Fruit fly (Drosophila melanogaster) whole organism, embryonic: ENCODE data around the gene Cyp4g15.

Experiments
- Adf1 ChIP-seq: fragments of 200-800 bp; sonication (Bioruptor generic); IDR thresholded peaks from 2 replicates; pipeline ENCODE4 v1.3.6; 2022; ENCODE audit warnings: missing biosample characterization, missing genetic modification characterization
- Antp ChIP-seq: fragments of 200-800 bp; sonication (Bioruptor generic); optimal IDR thresholded peaks from 3 replicates; lab custom pipeline; 2016; ENCODE audit warnings: missing biosample characterization, missing genetic modification characterization
- Asciz ChIP-seq: fragments of 200-800 bp; sonication (Bioruptor generic); optimal IDR thresholded peaks from 2 replicates; lab custom pipeline; 2017; ENCODE audit warnings: missing biosample characterization, mild to moderate bottlenecking, missing genetic modification characterization, missing genetic modification reagents
- Blimp-1 ChIP-seq: fragments of 200-800 bp; sonication (Bioruptor generic); optimal IDR thresholded peaks from 3 replicates; lab custom pipeline; 2018; ENCODE audit warnings: missing biosample characterization, missing genetic modification characterization, mild to moderate bottlenecking, moderate library complexity, missing genetic modification reagents
- CG10267 ChIP-seq: fragments of 200-800 bp; sonication (Bioruptor generic); optimal IDR thresholded peaks from 2 replicates; lab custom pipeline; 2018; ENCODE audit warnings: missing biosample characterization, mild to moderate bottlenecking, missing genetic modification characterization, moderate library complexity
- CG10274 ChIP-seq: fragments of 200-800 bp; sonication (Bioruptor generic); optimal IDR thresholded peaks from 3 replicates; lab custom pipeline; 2017; ENCODE audit warnings: missing biosample characterization, mild to moderate bottlenecking, missing genetic modification characterization
- CG12659 ChIP-seq: fragments of 200-800 bp; sonication (Bioruptor generic); optimal IDR thresholded peaks from 3 replicates; lab custom pipeline; 2017; ENCODE audit warnings: mild to moderate bottlenecking, missing biosample characterization, missing genetic modification reagents, missing genetic modification characterization
- CG14965 ChIP-seq: fragments of 200-800 bp; sonication (Bioruptor generic); optimal IDR thresholded peaks from 2 replicates; lab custom pipeline; 2016; ENCODE audit warnings: missing biosample characterization, missing genetic modification characterization, borderline replicate concordance
- CG15601 ChIP-seq: fragments of 200-800 bp; sonication (Bioruptor generic); optimal IDR thresholded peaks from 3 replicates; lab custom pipeline; 2019; ENCODE audit warnings: missing biosample characterization, mild to moderate bottlenecking, missing genetic modification characterization, moderate library complexity
- CG16863 ChIP-seq: fragments of 200-800 bp; sonication (Bioruptor generic); optimal IDR thresholded peaks from 3 replicates; lab custom pipeline; 2016; ENCODE audit warnings: missing biosample characterization, missing genetic modification characterization
- CG17186 ChIP-seq: fragments of 200-800 bp; sonication (Bioruptor generic); optimal IDR thresholded peaks from 3 replicates; lab custom pipeline; 2017; ENCODE audit warnings: missing biosample characterization, missing genetic modification reagents, missing genetic modification characterization
- CG17802 ChIP-seq: fragments of 200-800 bp; sonication (Bioruptor generic); optimal IDR thresholded peaks from 2 replicates; lab custom pipeline; 2018; ENCODE audit warnings: missing biosample characterization, mild to moderate bottlenecking, missing genetic modification characterization, moderate library complexity
- CG17829 ChIP-seq: fragments of 200-800 bp; optimal IDR thresholded peaks from 2 replicates; lab custom pipeline; 2019; ENCODE audit warnings: missing biosample characterization, mild to moderate bottlenecking, missing genetic modification characterization, moderate library complexity
- CG18011 ChIP-seq: fragments of 200-800 bp; sonication (Bioruptor generic); optimal IDR thresholded peaks from 2 replicates; lab custom pipeline; 2017; ENCODE audit warnings: missing biosample characterization, missing genetic modification characterization, mild to moderate bottlenecking, moderate library complexity, missing genotype
- CG2202 ChIP-seq: fragments of 200-800 bp; sonication (Bioruptor generic); optimal IDR thresholded peaks from 2 replicates; lab custom pipeline; 2018; ENCODE audit warnings: missing biosample characterization, mild to moderate bottlenecking, missing genetic modification characterization
- CG2712 ChIP-seq: fragments of 200-800 bp; optimal IDR thresholded peaks from 3 replicates; lab custom pipeline; 2019; ENCODE audit warnings: missing biosample characterization, mild to moderate bottlenecking, missing genetic modification characterization, moderate library complexity
- CG2889 ChIP-seq: fragments of 200-800 bp; sonication (Bioruptor generic); IDR thresholded peaks from 3 replicates; pipeline ENCODE4 v1.3.6; 2022; ENCODE audit warnings: missing biosample characterization, missing genetic modification characterization
- CG3838 ChIP-seq: fragments of 200-800 bp; sonication (Bioruptor generic); optimal IDR thresholded peaks from 3 replicates; lab custom pipeline; 2016; ENCODE audit warnings: missing biosample characterization, missing genetic modification characterization
- CG6272 ChIP-seq: fragments of 200-800 bp; sonication (Bioruptor generic); IDR thresholded peaks from 2 replicates; pipeline ENCODE4 v1.3.6; 2022; ENCODE audit warnings: missing biosample characterization, missing genetic modification characterization
- CG7372 ChIP-seq: fragments of 200-800 bp; sonication (Bioruptor generic); IDR thresholded peaks from 2 replicates; pipeline ENCODE4 v1.3.6; 2022; ENCODE audit warnings: missing biosample characterization, missing genetic modification characterization
- CG8359 ChIP-seq: fragments of 200-800 bp; sonication (Bioruptor generic); optimal IDR thresholded peaks from 2 replicates; lab custom pipeline; 2017; ENCODE audit warnings: missing biosample characterization, mild to moderate bottlenecking, missing genetic modification characterization, borderline replicate concordance
- CG8388 ChIP-seq: fragments of 200-800 bp; sonication (Bioruptor generic); optimal IDR thresholded peaks from 2 replicates; lab custom pipeline; 2019; ENCODE audit warnings: missing biosample characterization, mild to moderate bottlenecking, missing genetic modification characterization, moderate library complexity
- CG9727 ChIP-seq: fragments of 200-800 bp; sonication (Bioruptor generic); optimal IDR thresholded peaks from 3 replicates; lab custom pipeline; 2017; ENCODE audit warnings: missing biosample characterization, mild to moderate bottlenecking, missing genetic modification characterization
- CG9797 ChIP-seq: fragments of 200-800 bp; sonication (Bioruptor generic); optimal IDR thresholded peaks from 3 replicates; lab custom pipeline; 2018; ENCODE audit warnings: missing biosample characterization, mild to moderate bottlenecking, missing genetic modification characterization
- Chrac-16 ChIP-seq: fragments of 200-800 bp; sonication (Bioruptor generic); optimal IDR thresholded peaks from 3 replicates; lab custom pipeline; 2016; ENCODE audit warnings: missing biosample characterization, missing genetic modification characterization
- CrebB ChIP-seq: fragments of 200-800 bp; sonication (Bioruptor generic); optimal IDR thresholded peaks from 3 replicates; lab custom pipeline; 2018; ENCODE audit warnings: missing biosample characterization, mild to moderate bottlenecking, missing genetic modification characterization
- Doc2 ChIP-seq: fragments of 200-800 bp; sonication (Bioruptor generic); IDR thresholded peaks from 2 replicates; pipeline ENCODE4 v1.3.6; 2022; ENCODE audit warnings: missing biosample characterization, missing genetic modification characterization
- Ets97D ChIP-seq: fragments of 200-800 bp; sonication (Bioruptor generic); optimal IDR thresholded peaks from 3 replicates; lab custom pipeline; 2016; ENCODE audit warnings: missing biosample characterization, missing genetic modification characterization
- Hmx ChIP-seq: fragments of 200-800 bp; sonication (Bioruptor generic); optimal IDR thresholded peaks from 2 replicates; lab custom pipeline; 2016; ENCODE audit warnings: missing biosample characterization, missing genetic modification characterization
- MESR4 ChIP-seq: fragments of 200-800 bp; sonication (Bioruptor generic); optimal IDR thresholded peaks from 2 replicates; lab custom pipeline; 2018; ENCODE audit warnings: missing biosample characterization, mild to moderate bottlenecking, missing genetic modification characterization, moderate library complexity
- NC2β ChIP-seq: fragments of 200-800 bp; sonication (Bioruptor generic); optimal IDR thresholded peaks from 2 replicates; lab custom pipeline; 2016; ENCODE audit warnings: missing biosample characterization, missing genetic modification characterization
- Sox102F ChIP-seq: fragments of 200-800 bp; sonication (Bioruptor generic); optimal IDR thresholded peaks from 2 replicates; lab custom pipeline; 2018; ENCODE audit warnings: missing biosample characterization, mild to moderate bottlenecking, missing genetic modification characterization, moderate library complexity
- ato ChIP-seq: fragments of 200-800 bp; sonication (Bioruptor generic); IDR thresholded peaks from 2 replicates; pipeline ENCODE4 v1.3.6; 2022; ENCODE audit warnings: missing biosample characterization, missing genetic modification characterization; ENCODE audit not compliant: partially characterized antibody
- bsh ChIP-seq, 2 experiments: fragments of 200-800 bp; sonication (Bioruptor generic); optimal IDR thresholded peaks; 2 replicates each; lab custom pipeline; 2017 to 2018; ENCODE audit warnings: mild to moderate bottlenecking in 2 of 2, missing biosample characterization in 2 of 2, missing genetic modification characterization in 2 of 2, moderate library complexity in 1 of 2
- crc ChIP-seq: fragments of 200-800 bp; sonication (Bioruptor generic); optimal IDR thresholded peaks from 2 replicates; lab custom pipeline; 2016; ENCODE audit warnings: missing biosample characterization, missing genetic modification characterization
- esg ChIP-seq: fragments of 200-800 bp; sonication (Bioruptor generic); conservative IDR thresholded peaks from 2 replicates; pipeline ENCODE4 v1.3.6; 2022; ENCODE audit warnings: missing biosample characterization, missing genetic modification characterization
- gce ChIP-seq: fragments of 200-800 bp; sonication (Bioruptor generic); IDR thresholded peaks from 3 replicates; pipeline ENCODE4 v1.3.6; 2022; ENCODE audit warnings: missing biosample characterization, missing genetic modification characterization
- gt ChIP-seq: fragments of 200-800 bp; sonication (Bioruptor generic); IDR thresholded peaks from 2 replicates; pipeline ENCODE4 v1.3.6; 2022; ENCODE audit warnings: missing biosample characterization, missing genetic modification characterization
- hth ChIP-seq: fragments of >200 bp; optimal IDR thresholded peaks from 2 replicates; lab custom pipeline; 2017; ENCODE audit warnings: inconsistent platforms
- kah ChIP-seq: fragments of 200-800 bp; sonication (Bioruptor generic); optimal IDR thresholded peaks from 2 replicates; lab custom pipeline; 2018; ENCODE audit warnings: missing biosample characterization, mild to moderate bottlenecking, missing genetic modification characterization
- lmd ChIP-seq: fragments of 200-800 bp; sonication (Bioruptor generic); IDR thresholded peaks from 2 replicates; pipeline ENCODE4 v1.3.6; 2022; ENCODE audit warnings: missing biosample characterization, missing genetic modification characterization
- mam ChIP-seq: fragments of 200-800 bp; sonication (Bioruptor generic); optimal IDR thresholded peaks from 3 replicates; lab custom pipeline; 2016; ENCODE audit warnings: missing biosample characterization, missing genetic modification characterization
- schlank ChIP-seq: fragments of 200-800 bp; sonication (Bioruptor generic); optimal IDR thresholded peaks from 2 replicates; lab custom pipeline; 2018; ENCODE audit warnings: missing biosample characterization, mild to moderate bottlenecking, missing genetic modification characterization
- sd ChIP-seq: fragments of 200-800 bp; sonication (Bioruptor generic); optimal IDR thresholded peaks from 3 replicates; lab custom pipeline; 2018; ENCODE audit warnings: missing biosample characterization, mild to moderate bottlenecking, missing genetic modification characterization, moderate library complexity
- ssp ChIP-seq: fragments of 200-800 bp; sonication (Bioruptor generic); IDR thresholded peaks from 2 replicates; pipeline ENCODE4 v1.3.6; 2022; ENCODE audit warnings: missing biosample characterization, missing genetic modification characterization
- trh ChIP-seq: fragments of 200-800 bp; sonication (Bioruptor generic); optimal IDR thresholded peaks from 2 replicates; lab custom pipeline; 2016; ENCODE audit warnings: missing biosample characterization, missing genetic modification characterization
- wdn ChIP-seq: fragments of 200-800 bp; sonication (Bioruptor generic); IDR thresholded peaks from 2 replicates; pipeline ENCODE4 v1.3.6; 2022; ENCODE audit warnings: missing biosample characterization, missing genetic modification characterization

The Cyp4g15 gene

DNA sequence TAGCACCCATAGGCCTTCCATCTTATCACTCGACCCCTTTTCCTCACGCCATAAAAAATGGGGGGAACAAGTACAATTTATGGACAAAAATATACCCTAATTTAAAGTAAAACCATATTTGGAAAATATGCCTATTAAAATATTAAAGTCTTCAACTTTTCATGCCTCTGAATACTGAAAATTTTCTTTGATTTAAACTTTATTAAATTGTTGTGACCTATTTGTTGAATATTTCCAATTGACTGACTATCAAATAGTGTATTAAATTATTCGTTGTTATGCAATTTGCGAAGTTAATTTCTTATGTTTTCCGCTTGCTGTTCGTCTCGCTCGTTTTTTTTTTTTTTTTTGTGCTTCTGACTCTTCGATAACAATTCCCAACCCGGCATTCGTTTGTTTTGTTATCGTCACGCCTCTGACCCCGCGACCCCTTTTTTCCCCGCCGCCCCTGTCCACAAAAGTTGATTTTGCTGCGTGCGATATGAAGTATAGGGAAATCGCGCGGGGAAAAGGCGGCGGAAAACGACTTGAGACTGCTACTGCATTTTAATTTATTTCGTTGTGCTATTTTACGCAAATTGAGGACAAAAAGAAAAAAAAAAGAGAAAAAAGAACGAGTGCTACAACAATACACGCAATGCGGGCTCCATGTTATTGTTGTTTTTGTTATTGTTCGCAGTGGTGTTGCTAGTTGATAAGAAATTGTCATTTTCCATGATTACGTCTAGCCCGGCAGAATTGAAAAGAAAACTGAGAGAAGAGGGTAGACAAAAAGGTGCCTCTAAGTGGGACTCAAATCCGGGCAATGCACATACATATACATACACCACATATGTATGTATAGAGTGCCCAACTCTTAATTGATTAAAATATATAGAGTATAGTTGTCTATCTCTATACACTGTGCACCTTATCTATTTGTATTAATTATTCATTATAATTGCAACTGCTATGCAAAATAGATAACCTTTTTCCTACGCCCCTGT is 45.0 kb downstream of the Cyp4g15 start (continued):
- peak; percentile 56 for TF ChIP-seq lmd
- peak; percentile 49 for TF ChIP-seq mam (GFP tag; lab: Kevin White, UChicago)
- TF ChIP-seq NC2β, result no peak
- peak; percentile 13 for TF ChIP-seq trh (GFP tag; lab: Kevin White, UChicago)
- peak; percentile 67 for TF ChIP-seq esg (GFP tag; lab: Robert Waterston, UW)
- 0 out of 2 replicates have a peak, but pooled peaks have one; percentile 27 for TF ChIP-seq ssp (GFP tag; lab: Robert Waterston, UW)
- TF ChIP-seq Doc2 (GFP tag; lab: Robert Waterston, UW), result no peak
- no peak for TF ChIP-seq CG18011 (GFP tag; lab: Kevin White, UChicago)
- TF ChIP-seq Chrac-16, result peak; percentile 30
- peak; percentile 74 for TF ChIP-seq Blimp-1
- peak; percentile 18 for TF ChIP-seq sd
- peak; percentile 53 for TF ChIP-seq CG10267 (tag; lab: Kevin White, UChicago)
- peak; percentile 1 for TF ChIP-seq CrebB
- TF ChIP-seq Sox102F (GFP tag; lab: Kevin White, UChicago), result peak; percentile 82
- TF ChIP-seq wdn, result 0 out of 2 replicates have a peak, but pooled peaks have one; percentile 15
- peak in 1 of 2 experiments; percentile 82 for TF ChIP-seq bsh (GFP tag; optimal IDR thresholded peaks at IDR 0.05; lab: Kevin White, UChicago)
- peak; percentile 74 for TF ChIP-seq CG2712 (tag; lab: Kevin White, UChicago)
- TF ChIP-seq CG17186 (GFP tag; lab: Kevin White, UChicago), result no peak
- TF ChIP-seq gce (GFP tag; lab: Robert Waterston, UW), result 0 out of 3 replicates have a peak, but pooled peaks have one; percentile 41
- no peak for TF ChIP-seq schlank
- peak; percentile 8 for TF ChIP-seq Antp (GFP tag; lab: Kevin White, UChicago)
- TF ChIP-seq kah (GFP tag; lab: Kevin White, UChicago), result peak; percentile 24
- TF ChIP-seq CG7372 (GFP tag; lab: Robert Waterston, UW), result peak; percentile 36; the same call in 1 of the 2 replicates
- TF ChIP-seq CG10274 (GFP tag; lab: Kevin White, UChicago), result no peak
- TF ChIP-seq ato (GFP tag; lab: Robert Waterston, UW), result no peak
- TF ChIP-seq CG17802 (tag; lab: Kevin White, UChicago), result no peak
- no peak for TF ChIP-seq Asciz (GFP tag; lab: Kevin White, UChicago)
- TF ChIP-seq Ets97D (GFP tag; lab: Kevin White, UChicago), result no peak
- TF ChIP-seq CG9797 (GFP tag; lab: Kevin White, UChicago), result no peak
- no peak for TF ChIP-seq CG8359 (GFP tag; lab: Kevin White, UChicago)
- TF ChIP-seq CG17829 (tag; lab: Kevin White, UChicago), result peak; percentile 51
- TF ChIP-seq CG2889 (GFP tag; lab: Robert Waterston, UW), result 0 out of 3 replicates have a peak, but pooled peaks have one; percentile 36
- peak; percentile 39 for TF ChIP-seq CG15601 (tag; lab: Kevin White, UChicago)
- TF ChIP-seq gt (GFP tag; lab: Robert Waterston, UW), result no peak
- TF ChIP-seq CG2202 (tag; lab: Kevin White, UChicago), result no peak
- no peak for TF ChIP-seq CG3838 (GFP tag; lab: Kevin White, UChicago)
- TF ChIP-seq CG6272, result peak; percentile 44
- no peak for TF ChIP-seq CG14965 (GFP tag; lab: Kevin White, UChicago)
- TF ChIP-seq hth, result no peak
- peak; percentile 43 for TF ChIP-seq CG12659 (GFP tag; lab: Kevin White, UChicago)
- peak; percentile 21; the same call in 1 of the 2 replicates for TF ChIP-seq Adf1
- TF ChIP-seq crc (GFP tag; lab: Kevin White, UChicago), result peak; percentile 11
- TF ChIP-seq Hmx (GFP tag; lab: Kevin White, UChicago), result no peak
- TF ChIP-seq MESR4 (GFP tag; lab: Kevin White, UChicago), result no peak
- TF ChIP-seq CG8388 (GFP tag; lab: Kevin White, UChicago), result peak; percentile 66
- no peak for TF ChIP-seq CG16863 (GFP tag; lab: Kevin White, UChicago)
- TF ChIP-seq CG9727 (GFP tag; lab: Kevin White, UChicago), result peak; percentile 36
